Fruit fly (Drosophila melanogaster): ENCODE data around the gene CG1486.

The CG1486 gene

dm6 chrX:21345036-21345500 lies 21.2 kb downstream of the CG1486 start, which contains the start of gene dod (continued):
- TF ChIP-seq jumu (GFP tag; optimal IDR thresholded peaks at IDR 0.05) (peak; percentile 46), ttk (GFP tag; IDR thresholded peaks at IDR 0.05) (peak; percentile 17; the same call in 1 of the 2 replicates), yki (optimal IDR thresholded peaks at IDR 0.05) (no peak), HLH4C (GFP tag; IDR thresholded peaks at IDR 0.05; ENCODE audit: partially characterized antibody) (peak; percentile 59), CG11504 (tag; optimal IDR thresholded peaks at IDR 0.05) (no peak), CG1602 (GFP tag; optimal IDR thresholded peaks at IDR 0.05) (no peak), br (optimal IDR thresholded peaks at IDR 0.05) (no peak), slou (GFP tag; optimal IDR thresholded peaks at IDR 0.05) (no peak), CG4617 (GFP tag; optimal IDR thresholded peaks at IDR 0.05; ENCODE audit: borderline replicate concordance) (peak; percentile 84), CG8388 (GFP tag; optimal IDR thresholded peaks at IDR 0.05) (peak; percentile 20), Lim3 (GFP tag; IDR thresholded peaks at IDR 0.05) (no peak), danr (GFP tag; IDR thresholded peaks at IDR 0.05) (no peak), D (optimal IDR thresholded peaks at IDR 0.05) (no peak), D (GFP tag; optimal IDR thresholded peaks at IDR 0.05) (no peak), Hr78 (GFP tag; optimal IDR thresholded peaks at IDR 0.05) (no peak), gce (GFP tag; IDR thresholded peaks at IDR 0.05) (peak; percentile 26; the same call in 1 of the 3 replicates), Sry-β (GFP tag; optimal IDR thresholded peaks at IDR 0.05) (no peak), CG2678 (tag; optimal IDR thresholded peaks at IDR 0.05) (no peak), CG15011 (GFP tag; optimal IDR thresholded peaks at IDR 0.05) (no peak), lmd (GFP tag; IDR thresholded peaks at IDR 0.05) (peak; percentile 47; the same call in 1 of the 2 replicates), CG6254 (GFP tag; optimal IDR thresholded peaks at IDR 0.05) (no peak), chinmo (GFP tag; IDR thresholded peaks at IDR 0.05; ENCODE audit: partially characterized antibody) (peak; percentile 73; the same call in 1 of the 4 replicates), CG8478 (optimal IDR thresholded peaks at IDR 0.05) (no peak), salm (tag; optimal IDR thresholded peaks at IDR 0.05) (no peak), cwo (GFP tag; optimal IDR thresholded peaks at IDR 0.05) (peak; percentile 26), Dref (GFP tag; IDR thresholded peaks at IDR 0.05) (peak; percentile 97), fd96Cb (tag; optimal IDR thresholded peaks at IDR 0.05) (no peak), CG15269 (tag; optimal IDR thresholded peaks at IDR 0.05) (no peak), ken (GFP tag; IDR thresholded peaks at IDR 0.05) (peak; percentile 47; the same call in 1 of the 3 replicates), Bteb2 (GFP tag; optimal IDR thresholded peaks at IDR 0.05) (peak; percentile 15), CG11247 (GFP tag; IDR thresholded peaks at IDR 0.05) (0 out of 2 replicates have a peak, but pooled peaks have one; percentile 30), sens (GFP tag) (peak; percentile 90), NfI (GFP tag; optimal IDR thresholded peaks at IDR 0.05) (peak; percentile 62), CG10979 (tag; optimal IDR thresholded peaks at IDR 0.05) (peak; percentile 11), CG3281 (GFP tag; optimal IDR thresholded peaks at IDR 0.05) (peak; percentile 49), onecut (GFP tag; IDR thresholded peaks at IDR 0.05) (peak; percentile 87), dimm (GFP tag; IDR thresholded peaks at IDR 0.05) (no peak), p53 (GFP tag; optimal IDR thresholded peaks at IDR 0.05) (no peak), fd64A (GFP tag; optimal IDR thresholded peaks at IDR 0.05) (no peak), CG10209 (GFP tag; optimal IDR thresholded peaks at IDR 0.05) (peak; percentile 21), pros (GFP tag; optimal IDR thresholded peaks at IDR 0.05) (no peak), dysf (GFP tag; IDR thresholded peaks at IDR 0.05) (peak; percentile 49; the same call in 1 of the 3 replicates), CG13123 (GFP tag; optimal IDR thresholded peaks at IDR 0.05) (no peak), sd (tag; optimal IDR thresholded peaks at IDR 0.05) (peak; percentile 93), eyg (GFP tag; optimal IDR thresholded peaks at IDR 0.05) (no peak), NC2α (GFP tag; optimal IDR thresholded peaks at IDR 0.05) (no peak), pum (GFP tag; optimal IDR thresholded peaks at IDR 0.05) (peak; percentile 44), org-1 (GFP tag; optimal IDR thresholded peaks at IDR 0.05) (peak; percentile 25), CG6765 (GFP tag; optimal IDR thresholded peaks at IDR 0.05) (peak; percentile 17), Adf1 (GFP tag; IDR thresholded peaks at IDR 0.05) (peak; percentile 44), stc (GFP tag; IDR thresholded peaks at IDR 0.05) (peak; percentile 44; the same call in 1 of the 2 replicates), ac (GFP tag; optimal IDR thresholded peaks at IDR 0.05) (no peak)
